Worm (Caenorhabditis elegans) whole organism, L4 larva: ENCODE measurements around the gene snr-4.

Experiments
- ama-1 ChIP-seq: fragments of 150-350 bp; optimal IDR thresholded peaks from 2 replicates; lab custom pipeline; 2014; ENCODE audit warnings: inconsistent platforms, mixed read lengths
- arid-1 ChIP-seq: fragments of 200-800 bp; sonication (Bioruptor generic); conservative IDR thresholded peaks from 2 replicates; pipeline ENCODE4 v1.3.6; 2022; ENCODE audit warnings: missing genetic modification reagents, missing genetic modification characterization, missing compliant biosample characterization
- nhr-28 ChIP-seq: fragments of 150-350 bp; optimal IDR thresholded peaks from 2 replicates; lab custom pipeline; 2014; ENCODE audit warnings: missing biosample characterization, missing genetic modification characterization
- pha-4 ChIP-seq, 2 experiments: fragments of 150-350 bp in 1 of 2; fragments of 200-800 bp in 1 of 2; sonication (Bioruptor generic) in 1 of 2; IDR thresholded peaks in 1 of 2; optimal IDR thresholded peaks in 1 of 2; 2 replicates each; pipeline versions ENCODE4 v1.3.6 to Lab custom; 2014 to 2022; ENCODE audit warnings: missing genetic modification characterization in 2 of 2, missing genetic modification reagents in 2 of 2, missing biosample characterization in 1 of 2, missing compliant biosample characterization in 1 of 2
- tra-1 ChIP-seq: fragments of 200-800 bp; sonication (Bioruptor generic); IDR thresholded peaks from 2 replicates; pipeline ENCODE4 v1.3.6; 2022; ENCODE audit warnings: missing genetic modification reagents, missing genetic modification characterization, missing compliant biosample characterization

DNA sequence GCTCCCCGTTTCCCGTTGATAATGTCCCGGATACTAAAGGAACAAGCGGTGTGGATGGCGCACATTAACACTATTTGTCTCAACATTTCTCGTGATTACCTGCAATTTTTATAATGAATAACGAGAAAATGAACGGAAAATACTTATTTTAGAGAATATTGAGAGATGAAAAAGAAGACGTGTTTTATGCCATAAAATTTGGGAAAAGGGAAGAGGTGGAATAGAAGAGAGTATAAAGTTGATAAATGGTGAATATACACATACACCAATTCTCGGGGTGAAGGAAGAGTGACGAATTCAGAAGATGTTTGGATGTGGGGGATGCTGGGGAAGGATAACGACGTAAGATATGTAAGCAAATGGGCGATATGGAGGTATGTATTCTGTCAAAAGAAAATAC lies 14.8 kb downstream of the snr-4 start, which contains the start of gene F58H1.7:
- TF ChIP-seq arid-1 (GFP tag; lab: Robert Waterston, UW) (no peak), tra-1 (no peak), pha-4 (GFP tag; IDR thresholded peaks at IDR 0.05; lab: Robert Waterston, UW) (no peak), pha-4 (tag; optimal IDR thresholded peaks at IDR 0.05; lab: Kevin White, UChicago) (no peak), nhr-28 (tag; lab: Kevin White, UChicago) (no peak), ama-1 (lab: Kevin White, UChicago) (no peak)
